Worm (Caenorhabditis elegans) whole organism, L3 larva: ENCODE results near the gene sulp-5.

ENCODE experiments used
- aly-2 ChIP-seq: fragments of 150-350 bp; optimal IDR thresholded peaks from 2 replicates; lab custom pipeline; 2014; ENCODE audit warnings: missing biosample characterization, missing genetic modification characterization
- ceh-16 ChIP-seq: sonication (generic microtip); optimal IDR thresholded peaks from 2 replicates; lab custom pipeline; 2017; ENCODE audit warnings: missing biosample characterization, missing genetic modification characterization
- elt-1 ChIP-seq: fragments of 150-350 bp; optimal IDR thresholded peaks from 2 replicates; lab custom pipeline; 2014; ENCODE audit warnings: missing biosample characterization, missing genetic modification characterization
- elt-2 ChIP-seq: sonication (generic microtip); optimal IDR thresholded peaks from 2 replicates; lab custom pipeline; 2016; ENCODE audit warnings: missing genetic modification reagents, mild to moderate bottlenecking, missing genetic modification characterization, missing compliant biosample characterization
- elt-3 ChIP-seq, 3 experiments: fragments of 150-350 bp in 1 of 3; sonication (generic microtip) in 2 of 3; optimal IDR thresholded peaks; 2 replicates in 2 of 3; 4 replicates in 1 of 3; lab custom pipeline; 2014 to 2017; ENCODE audit warnings: missing biosample characterization in 3 of 3, missing genetic modification characterization in 3 of 3
- mml-1 ChIP-seq: fragments of 150-350 bp; sonication (generic microtip); optimal IDR thresholded peaks from 3 replicates; lab custom pipeline; 2014; ENCODE audit warnings: missing biosample characterization, missing genetic modification characterization
- nhr-12 ChIP-seq: fragments of 150-350 bp; optimal IDR thresholded peaks from 2 replicates; lab custom pipeline; 2014; ENCODE audit warnings: missing biosample characterization, missing genetic modification characterization
- nhr-23 ChIP-seq: fragments of 150-350 bp; optimal IDR thresholded peaks from 2 replicates; lab custom pipeline; 2014; ENCODE audit warnings: missing biosample characterization, missing genetic modification reagents, missing genetic modification characterization
- unc-62 ChIP-seq: fragments of 150-350 bp; sonication (generic microtip); optimal IDR thresholded peaks from 4 replicates; lab custom pipeline; 2014; ENCODE audit warnings: missing biosample characterization, missing genetic modification reagents, missing genetic modification characterization

Gene sulp-5

DNA sequence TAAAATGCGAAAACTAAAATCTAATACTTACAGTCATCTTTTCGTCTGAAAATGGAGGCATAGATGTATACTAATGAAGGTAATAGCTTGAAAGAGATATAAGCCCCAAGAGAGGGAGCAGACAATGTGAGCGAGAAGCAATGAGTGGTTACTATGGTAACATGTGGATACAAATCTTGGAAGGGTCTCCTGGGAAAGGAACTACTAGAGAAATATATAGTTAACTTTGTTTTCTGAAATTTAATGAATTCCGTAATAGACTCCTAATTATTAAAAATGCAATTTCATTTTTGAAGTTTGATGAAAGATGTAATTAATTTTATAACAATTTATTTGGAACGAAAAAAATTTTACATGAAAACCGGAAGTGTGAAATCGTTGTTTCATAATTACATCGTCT is 47.5 kb downstream of the sulp-5 start, which contains the start of gene osm-6:
osm-6 (minus strand) TSS at position 101 of the 400 bp plus-strand sequence.
- TF ChIP-seq elt-3 (tag; optimal IDR thresholded peaks at IDR 0.05; lab: Kevin White, UChicago) (no peak), elt-1 (no peak), ceh-16 (tag; lab: Kevin White, UChicago) (no peak), mml-1 (no peak), nhr-23 (no peak), aly-2 (no peak), elt-2 (no peak)

- TF ChIP-seq elt-3 (tag; optimal IDR thresholded peaks at IDR 0.05; lab: Kevin White, UChicago) (no peak), elt-2 (no peak), nhr-12 (tag; lab: Kevin White, UChicago) (no peak), unc-62 (no peak)
- TF ChIP-seq, all 47 proteins: peak for 0
Observed at ce11 chrV:11929046-11929590, 49.3 kb downstream of the sulp-5 start, which contains the start of gene F58H1.2. Gene F58H1.2, plus strand, starts transcription at chrV:11929096.
